Worm (Caenorhabditis elegans) whole organism, L4 larva: ENCODE measurements around the gene ZK856.16.

Experiments
- F37D6.2 ChIP-seq: sonication (generic microtip); optimal IDR thresholded peaks from 2 replicates; lab custom pipeline; 2016; ENCODE audit warnings: mild to moderate bottlenecking, missing genetic modification characterization, missing compliant biosample characterization
- F49E8.2 ChIP-seq: sonication (generic microtip); optimal IDR thresholded peaks from 2 replicates; lab custom pipeline; 2016; ENCODE audit warnings: missing compliant biosample characterization, mild to moderate bottlenecking, missing genetic modification characterization, borderline replicate concordance
- R02D3.7 ChIP-seq: fragments of 150-350 bp; sonication (generic microtip); optimal IDR thresholded peaks from 3 replicates; lab custom pipeline; 2014; ENCODE audit warnings: missing biosample characterization, missing genetic modification characterization
- T20F7.1 ChIP-seq: fragments of 200-800 bp; sonication (Bioruptor generic); optimal IDR thresholded peaks from 2 replicates; lab custom pipeline; 2018; ENCODE audit warnings: mild to moderate bottlenecking, missing genetic modification characterization, missing compliant biosample characterization
- T26A8.4 ChIP-seq: fragments of 200-800 bp; sonication (Bioruptor generic); IDR thresholded peaks from 2 replicates; pipeline ENCODE4 v1.3.6; 2022; ENCODE audit warnings: missing genetic modification characterization, missing compliant biosample characterization
- aly-2 ChIP-seq: sonication (generic microtip); optimal IDR thresholded peaks from 2 replicates; lab custom pipeline; 2018; ENCODE audit warnings: missing biosample characterization, missing genetic modification characterization
- ama-1 ChIP-seq: fragments of 150-350 bp; optimal IDR thresholded peaks from 2 replicates; lab custom pipeline; 2014; ENCODE audit warnings: inconsistent platforms, mixed read lengths
- ceh-32 ChIP-seq: sonication (generic microtip); optimal IDR thresholded peaks from 2 replicates; lab custom pipeline; 2016; ENCODE audit warnings: mild to moderate bottlenecking, missing genetic modification characterization, missing compliant biosample characterization; ENCODE audit not compliant: poor library complexity
- ces-1 ChIP-seq: fragments of 150-350 bp; sonication (generic microtip); optimal IDR thresholded peaks from 4 replicates; lab custom pipeline; 2014; ENCODE audit warnings: missing biosample characterization, missing genetic modification reagents, missing genetic modification characterization
- ctbp-1 ChIP-seq: fragments of 200-800 bp; sonication (Bioruptor generic); IDR thresholded peaks from 2 replicates; pipeline ENCODE4 v1.3.6; 2022; ENCODE audit warnings: missing genetic modification reagents, missing genetic modification characterization, missing compliant biosample characterization
- daf-12 ChIP-seq: fragments of 150-350 bp; optimal IDR thresholded peaks from 2 replicates; lab custom pipeline; 2014; ENCODE audit warnings: missing biosample characterization, missing genetic modification reagents, missing genetic modification characterization
- daf-16 ChIP-seq, 3 experiments: sonication (generic microtip); optimal IDR thresholded peaks; 2 replicates each; lab custom pipeline; 2016 to 2017; ENCODE audit warnings: missing genetic modification characterization in 3 of 3, missing genetic modification reagents in 3 of 3, mild to moderate bottlenecking in 2 of 3, missing compliant biosample characterization in 2 of 3, missing biosample characterization in 1 of 3, moderate library complexity in 1 of 3
- daf-8 ChIP-seq: fragments of 200-800 bp; sonication (Bioruptor generic); IDR thresholded peaks from 2 replicates; pipeline ENCODE4 v1.3.6; 2022; ENCODE audit warnings: missing genetic modification characterization, missing compliant biosample characterization
- dmd-6 ChIP-seq: fragments of 200-800 bp; sonication (Bioruptor generic); IDR thresholded peaks from 2 replicates; pipeline ENCODE4 v1.3.6; 2022; ENCODE audit warnings: missing genetic modification reagents, missing genetic modification characterization, missing compliant biosample characterization
- dmd-8 ChIP-seq: fragments of 200-800 bp; sonication (Bioruptor generic); IDR thresholded peaks from 2 replicates; pipeline ENCODE4 v1.3.6; 2022; ENCODE audit warnings: missing genetic modification characterization, missing compliant biosample characterization
- dmd-9 ChIP-seq: fragments of 200-800 bp; sonication (Bioruptor generic); IDR thresholded peaks from 2 replicates; pipeline ENCODE4 v1.3.6; 2022; ENCODE audit warnings: missing genetic modification reagents, missing genetic modification characterization, missing compliant biosample characterization
- dpl-1 ChIP-seq: fragments of 150-350 bp; optimal IDR thresholded peaks from 2 replicates; lab custom pipeline; 2014; ENCODE audit warnings: missing biosample characterization, missing genetic modification reagents, missing genetic modification characterization
- duxl-1 ChIP-seq: sonication (generic microtip); optimal IDR thresholded peaks from 2 replicates; lab custom pipeline; 2016; ENCODE audit warnings: mild to moderate bottlenecking, missing genetic modification characterization, moderate library complexity, missing compliant biosample characterization; ENCODE audit not compliant: poor library complexity
- fos-1 ChIP-seq: fragments of 150-350 bp; optimal IDR thresholded peaks from 2 replicates; lab custom pipeline; 2014; ENCODE audit warnings: missing biosample characterization, missing genetic modification characterization
- hmg-1.1 ChIP-seq: fragments of 200-800 bp; sonication (Bioruptor generic); IDR thresholded peaks from 2 replicates; pipeline ENCODE4 v1.3.6; 2022; ENCODE audit warnings: missing genetic modification reagents, missing genetic modification characterization, missing compliant biosample characterization
- jun-1 ChIP-seq: fragments of 150-350 bp; optimal IDR thresholded peaks from 2 replicates; lab custom pipeline; 2014; ENCODE audit warnings: missing biosample characterization, missing genetic modification reagents, missing genetic modification characterization
- lin-1 ChIP-seq: fragments of 200-800 bp; sonication (Bioruptor generic); IDR thresholded peaks from 2 replicates; pipeline ENCODE4 v1.3.6; 2022; ENCODE audit warnings: missing genetic modification reagents, missing genetic modification characterization, missing compliant biosample characterization
- lin-29 ChIP-seq: fragments of 200-800 bp; sonication (Bioruptor generic); IDR thresholded peaks from 2 replicates; pipeline ENCODE4 v1.3.6; 2022; ENCODE audit warnings: missing genetic modification reagents, missing genetic modification characterization, missing compliant biosample characterization
- lin-38 ChIP-seq: fragments of 200-800 bp; sonication (Bioruptor generic); IDR thresholded peaks from 2 replicates; pipeline ENCODE4 v1.3.6; 2022; ENCODE audit warnings: missing genetic modification reagents, missing genetic modification characterization, missing compliant biosample characterization
- lir-3 ChIP-seq: sonication (generic microtip); optimal IDR thresholded peaks from 2 replicates; lab custom pipeline; 2016; ENCODE audit warnings: mild to moderate bottlenecking, missing genetic modification characterization, missing compliant biosample characterization
- lsy-2 ChIP-seq, 2 experiments: fragments of 150-350 bp in 1 of 2; sonication (generic microtip) in 1 of 2; optimal IDR thresholded peaks; 2 replicates each; lab custom pipeline; 2014 to 2017; ENCODE audit warnings: missing biosample characterization in 2 of 2, missing genetic modification characterization in 2 of 2
- madf-5 ChIP-seq, 2 experiments: fragments of 200-800 bp; sonication (Bioruptor generic); IDR thresholded peaks; 2 replicates each; pipeline ENCODE4 v1.3.6; 2022; ENCODE audit warnings: missing compliant biosample characterization in 2 of 2, missing genetic modification characterization in 2 of 2
- mdt-29 ChIP-seq: fragments of 200-800 bp; sonication (Bioruptor generic); IDR thresholded peaks from 2 replicates; pipeline ENCODE4 v1.3.6; 2022; ENCODE audit warnings: missing genetic modification reagents, missing genetic modification characterization, missing compliant biosample characterization
- mep-1 ChIP-seq: fragments of 150-350 bp; sonication (generic microtip); optimal IDR thresholded peaks from 3 replicates; lab custom pipeline; 2014; ENCODE audit warnings: missing biosample characterization, missing genetic modification characterization
- mes-2 ChIP-seq: sonication (generic microtip); optimal IDR thresholded peaks from 2 replicates; lab custom pipeline; 2016; ENCODE audit warnings: missing genotype, mild to moderate bottlenecking, missing genetic modification characterization, missing compliant biosample characterization; ENCODE audit not compliant: poor library complexity, severe bottlenecking
- mxl-2 ChIP-seq: fragments of 200-800 bp; sonication (Bioruptor generic); conservative IDR thresholded peaks from 2 replicates; pipeline ENCODE4 v1.3.6; 2022; ENCODE audit warnings: missing genetic modification reagents, missing genetic modification characterization, missing compliant biosample characterization
- nhr-10 ChIP-seq: fragments of 150-350 bp; optimal IDR thresholded peaks from 2 replicates; lab custom pipeline; 2014; ENCODE audit warnings: missing biosample characterization, missing genetic modification characterization
- nhr-102 ChIP-seq: sonication (generic microtip); optimal IDR thresholded peaks from 2 replicates; lab custom pipeline; 2016; ENCODE audit warnings: mild to moderate bottlenecking, missing genetic modification characterization, moderate library complexity, missing compliant biosample characterization
- nhr-11 ChIP-seq: fragments of 150-350 bp; optimal IDR thresholded peaks from 2 replicates; lab custom pipeline; 2014; ENCODE audit warnings: missing biosample characterization, missing genetic modification characterization
- nhr-41 ChIP-seq: fragments of 200-800 bp; sonication (Bioruptor generic); IDR thresholded peaks from 2 replicates; pipeline ENCODE4 v1.3.6; 2022; ENCODE audit warnings: missing genetic modification reagents, missing genetic modification characterization, missing compliant biosample characterization
- nhr-48 ChIP-seq: sonication (generic microtip); optimal IDR thresholded peaks from 2 replicates; lab custom pipeline; 2016; ENCODE audit warnings: mild to moderate bottlenecking, missing genetic modification characterization, missing compliant biosample characterization
- nhr-6 ChIP-seq: fragments of 150-350 bp; optimal IDR thresholded peaks from 2 replicates; lab custom pipeline; 2014; ENCODE audit warnings: missing biosample characterization, missing genetic modification characterization
- rbr-2 ChIP-seq: sonication (generic microtip); optimal IDR thresholded peaks from 2 replicates; lab custom pipeline; 2016; ENCODE audit warnings: missing genotype, missing genetic modification characterization, missing compliant biosample characterization
- snpc-1.2 ChIP-seq: fragments of 200-800 bp; sonication (Bioruptor generic); IDR thresholded peaks from 2 replicates; pipeline ENCODE4 v1.3.6; 2022; ENCODE audit warnings: missing genetic modification reagents, missing genetic modification characterization, missing compliant biosample characterization
- snpc-4 ChIP-seq: fragments of 150-350 bp; optimal IDR thresholded peaks from 2 replicates; lab custom pipeline; 2014; ENCODE audit warnings: missing biosample characterization, missing genetic modification characterization
- spr-1 ChIP-seq: sonication (generic microtip); optimal IDR thresholded peaks from 2 replicates; lab custom pipeline; 2016; ENCODE audit warnings: mild to moderate bottlenecking, missing genetic modification characterization, missing compliant biosample characterization
- tag-97 ChIP-seq: fragments of 200-800 bp; sonication (Bioruptor generic); IDR thresholded peaks from 2 replicates; pipeline ENCODE4 v1.3.6; 2022; ENCODE audit warnings: missing genetic modification characterization, missing compliant biosample characterization
- unc-130 ChIP-seq: sonication (generic microtip); optimal IDR thresholded peaks from 2 replicates; lab custom pipeline; 2016; ENCODE audit warnings: missing genetic modification reagents, missing genetic modification characterization, missing compliant biosample characterization
- unc-39 ChIP-seq: sonication (generic microtip); optimal IDR thresholded peaks from 2 replicates; lab custom pipeline; 2017; ENCODE audit warnings: missing biosample characterization, missing genetic modification characterization
- zag-1 ChIP-seq: fragments of 150-350 bp; optimal IDR thresholded peaks from 2 replicates; lab custom pipeline; 2014; ENCODE audit warnings: missing biosample characterization, missing genetic modification characterization
- zfp-2 ChIP-seq: sonication (generic microtip); optimal IDR thresholded peaks from 2 replicates; lab custom pipeline; 2016; ENCODE audit warnings: mild to moderate bottlenecking, missing genetic modification characterization, missing compliant biosample characterization
- zfp-3 ChIP-seq: fragments of 200-800 bp; sonication (Bioruptor generic); conservative IDR thresholded peaks from 2 replicates; pipeline ENCODE4 v1.3.6; 2022; ENCODE audit warnings: missing genetic modification reagents, missing genetic modification characterization, missing compliant biosample characterization
- zip-11 ChIP-seq: fragments of 200-800 bp; sonication (Bioruptor generic); IDR thresholded peaks from 2 replicates; pipeline ENCODE4 v1.3.6; 2022; ENCODE audit warnings: missing genetic modification characterization, missing compliant biosample characterization
- ztf-7 ChIP-seq: fragments of 150-350 bp; optimal IDR thresholded peaks from 2 replicates; lab custom pipeline; 2014; ENCODE audit warnings: missing biosample characterization, missing genetic modification characterization

The ZK856.16 gene

ce11 chrV:10206502-10206901, 1.1 kb upstream of the ZK856.16 start, which contains the start of gene rpc-25:
Gene rpc-25, minus strand, starts transcription at chrV:10206602.
- no peak for TF ChIP-seq zip-11 (GFP tag; lab: Robert Waterston, UW)
- no peak for TF ChIP-seq F49E8.2 (tag; lab: Kevin White, UChicago)

ce11 chrV:10204863-10205338, 482 bp downstream of the ZK856.16 start, which contains the start of the genes ZK856.19 and ZK856.11:
Gene ZK856.19, minus strand, starts transcription at chrV:10204913.
Gene ZK856.11, minus strand, starts transcription at chrV:10204938.
- TF ChIP-seq nhr-102 (tag; lab: Kevin White, UChicago) (peak; percentile 64), daf-8 (GFP tag; lab: Robert Waterston, UW) (no peak), T26A8.4 (no peak), ztf-7 (tag; lab: Kevin White, UChicago) (no peak), rbr-2 (peak; percentile 62), dpl-1 (GFP tag; lab: Kevin White, UChicago) (peak; percentile 57), mep-1 (tag; lab: Kevin White, UChicago) (peak; percentile 57), nhr-41 (no peak), ama-1 (lab: Kevin White, UChicago) (peak; percentile 37), duxl-1 (tag; lab: Kevin White, UChicago) (peak; percentile 74), dmd-8 (no peak), fos-1 (tag; lab: Kevin White, UChicago) (no peak), mdt-29 (GFP tag; lab: Robert Waterston, UW) (no peak), daf-12 (tag; lab: Kevin White, UChicago) (no peak), tag-97 (no peak), dmd-6 (GFP tag; lab: Robert Waterston, UW) (peak; percentile 42; the same call in 1 of the 2 replicates), zfp-3 (GFP tag; lab: Robert Waterston, UW) (no peak), spr-1 (tag; lab: Kevin White, UChicago) (no peak), lin-1 (GFP tag; lab: Robert Waterston, UW) (no peak), nhr-48 (tag; lab: Kevin White, UChicago) (peak; percentile 40), mxl-2 (no peak), ctbp-1 (GFP tag; lab: Robert Waterston, UW) (no peak), zag-1 (tag; lab: Kevin White, UChicago) (no peak), nhr-10 (tag; lab: Kevin White, UChicago) (no peak), nhr-6 (tag; lab: Kevin White, UChicago) (peak; percentile 59), dmd-9 (GFP tag; lab: Robert Waterston, UW) (no peak), madf-5 (GFP tag; IDR thresholded peaks at IDR 0.05; lab: Robert Waterston, UW) (no peak), lir-3 (tag; lab: Kevin White, UChicago) (no peak), T20F7.1 (GFP tag; lab: Kevin White, UChicago) (peak; percentile 42), jun-1 (tag; lab: Kevin White, UChicago) (no peak), unc-39 (tag; lab: Kevin White, UChicago) (no peak), nhr-11 (tag; lab: Kevin White, UChicago) (peak; percentile 11), hmg-1.1 (GFP tag; lab: Robert Waterston, UW) (0 out of 2 replicates have a peak, but pooled peaks have one; percentile 23), lin-29 (GFP tag; lab: Robert Waterston, UW) (no peak), zip-11 (GFP tag; lab: Robert Waterston, UW) (no peak), snpc-4 (tag; lab: Kevin White, UChicago) (no peak), F37D6.2 (tag; lab: Kevin White, UChicago) (no peak), daf-16 (GFP tag; optimal IDR thresholded peaks at IDR 0.05; lab: Kevin White, UChicago) (no peak), daf-16 (tag; optimal IDR thresholded peaks at IDR 0.05; lab: Kevin White, UChicago) (peak; percentile 26), lsy-2 (tag; optimal IDR thresholded peaks at IDR 0.05; lab: Kevin White, UChicago) (peak in 1 of 2 experiments; percentile 85), aly-2 (tag; lab: Kevin White, UChicago) (no peak), snpc-1.2 (GFP tag; lab: Robert Waterston, UW) (no peak), unc-130 (GFP tag; lab: Kevin White, UChicago) (no peak), lin-38 (GFP tag; lab: Robert Waterston, UW) (peak; percentile 70), R02D3.7 (tag; lab: Kevin White, UChicago) (peak; percentile 13), mes-2 (tag; lab: Kevin White, UChicago) (peak; percentile 72), zfp-2 (no peak), ces-1 (GFP tag; lab: Kevin White, UChicago) (no peak), ceh-32 (tag; lab: Kevin White, UChicago) (no peak)
